Worm (Caenorhabditis elegans) whole organism, L1 larva: ENCODE data around the gene gldi-11.

Experiments
- C04F5.9 ChIP-seq: sonication (generic microtip); optimal IDR thresholded peaks from 2 replicates; lab custom pipeline; 2016; ENCODE audit warnings: missing genetic modification characterization, missing compliant biosample characterization
- C16A3.4 ChIP-seq: fragments of 150-350 bp; optimal IDR thresholded peaks from 2 replicates; lab custom pipeline; 2014; ENCODE audit warnings: missing biosample characterization, missing genetic modification characterization
- ama-1 ChIP-seq: fragments of 150-350 bp; optimal IDR thresholded peaks from 2 replicates; lab custom pipeline; 2014
- blmp-1 ChIP-seq: fragments of 150-350 bp; optimal IDR thresholded peaks from 2 replicates; lab custom pipeline; 2014; ENCODE audit warnings: missing biosample characterization, missing genetic modification characterization
- ces-1 ChIP-seq: fragments of 150-350 bp; optimal IDR thresholded peaks from 2 replicates; lab custom pipeline; 2014; ENCODE audit warnings: missing biosample characterization, missing genetic modification reagents, missing genetic modification characterization
- dpl-1 ChIP-seq, 3 experiments: fragments of 150-350 bp in 2 of 3; sonication (generic microtip) in 1 of 3; optimal IDR thresholded peaks; 2 replicates each; lab custom pipeline; 2014 to 2017; ENCODE audit warnings: missing biosample characterization in 3 of 3, missing genetic modification characterization in 3 of 3, missing genetic modification reagents in 3 of 3
- dsc-1 ChIP-seq: sonication (generic microtip); optimal IDR thresholded peaks from 2 replicates; lab custom pipeline; 2016; ENCODE audit warnings: mild to moderate bottlenecking, missing genetic modification characterization, missing compliant biosample characterization
- efl-3 ChIP-seq: fragments of 200-800 bp; sonication (Bioruptor generic); optimal IDR thresholded peaks from 2 replicates; lab custom pipeline; 2018; ENCODE audit warnings: mild to moderate bottlenecking, missing genetic modification characterization, missing compliant biosample characterization
- elt-2 ChIP-seq: sonication (generic microtip); optimal IDR thresholded peaks from 2 replicates; lab custom pipeline; 2016; ENCODE audit warnings: missing genetic modification characterization, mild to moderate bottlenecking, inconsistent platforms, missing compliant biosample characterization, missing genetic modification reagents
- elt-3 ChIP-seq, 6 experiments: fragments of 150-350 bp in 1 of 6; sonication (generic microtip); optimal IDR thresholded peaks; 2 replicates each; lab custom pipeline; 2017 to 2018; ENCODE audit warnings: missing biosample characterization in 6 of 6, missing genetic modification characterization in 6 of 6, inconsistent platforms in 1 of 6
- ets-5 ChIP-seq: fragments of 200-800 bp; sonication (Bioruptor generic); IDR thresholded peaks from 2 replicates; pipeline ENCODE4 v1.3.6; 2022; ENCODE audit warnings: missing genetic modification characterization, missing compliant biosample characterization
- fkh-10 ChIP-seq: sonication (generic microtip); optimal IDR thresholded peaks from 2 replicates; lab custom pipeline; 2017; ENCODE audit warnings: missing biosample characterization, missing genetic modification reagents, missing genetic modification characterization
- fos-1 ChIP-seq: fragments of 150-350 bp; optimal IDR thresholded peaks from 2 replicates; lab custom pipeline; 2014; ENCODE audit warnings: missing biosample characterization, missing genetic modification characterization
- grh-1 ChIP-seq: fragments of 200-800 bp; sonication (Bioruptor generic); IDR thresholded peaks from 2 replicates; pipeline ENCODE4 v1.3.6; 2022; ENCODE audit warnings: missing genetic modification reagents, missing genetic modification characterization, missing compliant biosample characterization
- hlh-17 ChIP-seq: fragments of 200-800 bp; sonication (Bioruptor generic); optimal IDR thresholded peaks from 2 replicates; lab custom pipeline; 2018; ENCODE audit warnings: missing genetic modification characterization, mild to moderate bottlenecking, missing compliant biosample characterization, moderate library complexity, borderline replicate concordance
- hpl-2 ChIP-seq: fragments of 150-350 bp; optimal IDR thresholded peaks from 2 replicates; lab custom pipeline; 2014; ENCODE audit warnings: missing biosample characterization, missing genetic modification reagents, missing genetic modification characterization
- isw-1 ChIP-seq: fragments of 200-800 bp; sonication (Bioruptor generic); IDR thresholded peaks from 2 replicates; pipeline ENCODE4 v1.3.6; 2022; ENCODE audit warnings: missing genetic modification characterization, missing compliant biosample characterization
- lin-13 ChIP-seq: fragments of 150-350 bp; optimal IDR thresholded peaks from 2 replicates; lab custom pipeline; 2014; ENCODE audit warnings: missing biosample characterization, missing genetic modification reagents, missing genetic modification characterization
- lin-14 ChIP-seq: fragments of 200-800 bp; sonication (Bioruptor generic); optimal IDR thresholded peaks from 2 replicates; lab custom pipeline; 2018; ENCODE audit warnings: mild to moderate bottlenecking, missing genetic modification characterization, moderate library complexity, missing compliant biosample characterization
- lin-15B ChIP-seq: fragments of 150-350 bp; sonication (generic microtip); optimal IDR thresholded peaks from 3 replicates; lab custom pipeline; 2014; ENCODE audit warnings: missing biosample characterization, missing genetic modification characterization
- lin-39 ChIP-seq: fragments of 150-350 bp; optimal IDR thresholded peaks from 2 replicates; lab custom pipeline; 2014; ENCODE audit warnings: missing biosample characterization, missing genetic modification reagents, missing genetic modification characterization
- lir-3 ChIP-seq: sonication (generic microtip); optimal IDR thresholded peaks from 2 replicates; lab custom pipeline; 2016; ENCODE audit warnings: mild to moderate bottlenecking, missing genetic modification characterization, moderate library complexity, missing compliant biosample characterization; ENCODE audit not compliant: poor library complexity
- lsy-2 ChIP-seq, 2 experiments: fragments of 150-350 bp; optimal IDR thresholded peaks; 2 replicates each; lab custom pipeline; 2014; ENCODE audit warnings: missing biosample characterization in 2 of 2, missing genetic modification characterization in 2 of 2
- mdl-1 ChIP-seq, 2 experiments: fragments of 150-350 bp; optimal IDR thresholded peaks; 2 replicates each; lab custom pipeline; 2014 to 2017; ENCODE audit warnings: missing biosample characterization in 2 of 2, missing genetic modification characterization in 2 of 2, inconsistent platforms in 1 of 2
- mef-2 ChIP-seq: fragments of 150-350 bp; optimal IDR thresholded peaks from 2 replicates; lab custom pipeline; 2014; ENCODE audit warnings: missing biosample characterization, missing genetic modification characterization
- nhr-11 ChIP-seq: fragments of 150-350 bp; optimal IDR thresholded peaks from 2 replicates; lab custom pipeline; 2014; ENCODE audit warnings: missing biosample characterization, missing genetic modification characterization
- nhr-71 ChIP-seq: sonication (generic microtip); optimal IDR thresholded peaks from 2 replicates; lab custom pipeline; 2016; ENCODE audit warnings: mild to moderate bottlenecking, missing genetic modification characterization, moderate library complexity, missing compliant biosample characterization
- nhr-85 ChIP-seq: sonication (generic microtip); peaks from one replicate; lab custom pipeline; 2016; ENCODE audit warnings: missing genetic modification characterization, inconsistent platforms, missing compliant biosample characterization
- nhr-90 ChIP-seq: sonication (generic microtip); optimal IDR thresholded peaks from 2 replicates; lab custom pipeline; 2016; ENCODE audit warnings: mild to moderate bottlenecking, missing genetic modification characterization, missing compliant biosample characterization; ENCODE audit not compliant: poor library complexity
- pqm-1 ChIP-seq: sonication (generic microtip); optimal IDR thresholded peaks from 3 replicates; lab custom pipeline; 2017; ENCODE audit warnings: missing biosample characterization, missing genetic modification characterization
- rnt-1 ChIP-seq: sonication (generic microtip); optimal IDR thresholded peaks from 2 replicates; lab custom pipeline; 2016; ENCODE audit warnings: mild to moderate bottlenecking, missing genetic modification characterization, moderate library complexity, missing compliant biosample characterization
- skn-1 ChIP-seq: fragments of 150-350 bp; optimal IDR thresholded peaks from 2 replicates; lab custom pipeline; 2014; ENCODE audit warnings: missing biosample characterization, missing genetic modification characterization
- snpc-4 ChIP-seq: fragments of 150-350 bp; optimal IDR thresholded peaks from 2 replicates; lab custom pipeline; 2014; ENCODE audit warnings: missing biosample characterization, missing genetic modification characterization
- tlp-1 ChIP-seq: fragments of 150-350 bp; optimal IDR thresholded peaks from 2 replicates; lab custom pipeline; 2014; ENCODE audit warnings: missing biosample characterization, missing genetic modification characterization
- unc-130 ChIP-seq: fragments of 150-350 bp; optimal IDR thresholded peaks from 2 replicates; lab custom pipeline; 2017; ENCODE audit warnings: missing biosample characterization, missing genetic modification characterization, inconsistent platforms
- unc-86 ChIP-seq: sonication (generic microtip); optimal IDR thresholded peaks from 2 replicates; lab custom pipeline; 2016; ENCODE audit warnings: missing genetic modification characterization, missing compliant biosample characterization
- unc-98 ChIP-seq: fragments of 200-800 bp; sonication (Bioruptor generic); IDR thresholded peaks from 2 replicates; pipeline ENCODE4 v1.3.6; 2022; ENCODE audit warnings: missing genetic modification characterization, missing compliant biosample characterization
- zag-1 ChIP-seq: fragments of 150-350 bp; optimal IDR thresholded peaks from 2 replicates; lab custom pipeline; 2014; ENCODE audit warnings: missing biosample characterization, missing genetic modification characterization
- zip-4 ChIP-seq: fragments of 200-800 bp; sonication (Bioruptor generic); optimal IDR thresholded peaks from 2 replicates; lab custom pipeline; 2018; ENCODE audit warnings: mild to moderate bottlenecking, missing genetic modification characterization, moderate library complexity, missing compliant biosample characterization
- ztf-11 ChIP-seq, 2 experiments: sonication (generic microtip); optimal IDR thresholded peaks; 2 replicates each; lab custom pipeline; 2016 to 2017; ENCODE audit warnings: missing genetic modification characterization in 2 of 2, missing biosample characterization in 1 of 2, missing compliant biosample characterization in 1 of 2

The gldi-11 gene

ce11 chrII:4942397-4942796 is 3.2 kb downstream of the gldi-11 start (continued):
- no peak for TF ChIP-seq unc-98 (GFP tag; lab: Robert Waterston, UW)
- TF ChIP-seq unc-130 (tag; lab: Kevin White, UChicago) = no peak
- TF ChIP-seq rnt-1 (tag; lab: Kevin White, UChicago) = peak; percentile 74
- peak in 2 of 6 experiments; percentile 12 to 50 for TF ChIP-seq elt-3 (tag; optimal IDR thresholded peaks at IDR 0.05; lab: Kevin White, UChicago)
- TF ChIP-seq dpl-1 (GFP tag; optimal IDR thresholded peaks at IDR 0.05; lab: Kevin White, UChicago) = peak in 2 of 3 experiments; percentile 6 to 36
- no peak for TF ChIP-seq nhr-11 (tag; lab: Kevin White, UChicago)
- no peak for TF ChIP-seq C04F5.9 (tag; lab: Kevin White, UChicago)
- no peak for TF ChIP-seq grh-1 (GFP tag; lab: Robert Waterston, UW)
- peak; percentile 36 for TF ChIP-seq lir-3
- TF ChIP-seq nhr-90 (tag; lab: Kevin White, UChicago) = peak; percentile 55
- peak; percentile 23 for TF ChIP-seq zip-4 (GFP tag; lab: Kevin White, UChicago)
- TF ChIP-seq efl-3 (GFP tag; lab: Kevin White, UChicago) = peak; percentile 31
- no peak for TF ChIP-seq lin-15B
- no peak for TF ChIP-seq snpc-4 (tag; lab: Kevin White, UChicago)
- TF ChIP-seq fos-1 (tag; lab: Kevin White, UChicago) = no peak
- TF ChIP-seq hlh-17 (GFP tag; lab: Kevin White, UChicago) = no peak
- no peak for TF ChIP-seq lin-39 (tag; lab: Kevin White, UChicago)
- TF ChIP-seq pqm-1 (tag; lab: Kevin White, UChicago) = no peak
- TF ChIP-seq hpl-2 = no peak
- TF ChIP-seq ztf-11 (tag; optimal IDR thresholded peaks at IDR 0.05; lab: Kevin White, UChicago) = no peak
- peak; percentile 63 for TF ChIP-seq nhr-85 (tag; lab: Kevin White, UChicago)
- TF ChIP-seq fkh-10 (GFP tag; lab: Kevin White, UChicago) = no peak
- TF ChIP-seq dsc-1 (tag; lab: Kevin White, UChicago) = peak; percentile 31
- peak; percentile 72 for TF ChIP-seq C16A3.4
- TF ChIP-seq ets-5 (GFP tag; lab: Robert Waterston, UW) = no peak
- no peak for TF ChIP-seq mef-2 (tag; lab: Kevin White, UChicago)
- TF ChIP-seq ces-1 (GFP tag; lab: Kevin White, UChicago) = no peak
- peak; percentile 62 for TF ChIP-seq ama-1 (lab: Kevin White, UChicago)
- TF ChIP-seq tlp-1 = no peak
- TF ChIP-seq isw-1 (GFP tag; lab: Robert Waterston, UW) = no peak
- peak; percentile 8 for TF ChIP-seq skn-1 (tag; lab: Kevin White, UChicago)
- TF ChIP-seq, all 84 proteins: peak for 28

DNA sequence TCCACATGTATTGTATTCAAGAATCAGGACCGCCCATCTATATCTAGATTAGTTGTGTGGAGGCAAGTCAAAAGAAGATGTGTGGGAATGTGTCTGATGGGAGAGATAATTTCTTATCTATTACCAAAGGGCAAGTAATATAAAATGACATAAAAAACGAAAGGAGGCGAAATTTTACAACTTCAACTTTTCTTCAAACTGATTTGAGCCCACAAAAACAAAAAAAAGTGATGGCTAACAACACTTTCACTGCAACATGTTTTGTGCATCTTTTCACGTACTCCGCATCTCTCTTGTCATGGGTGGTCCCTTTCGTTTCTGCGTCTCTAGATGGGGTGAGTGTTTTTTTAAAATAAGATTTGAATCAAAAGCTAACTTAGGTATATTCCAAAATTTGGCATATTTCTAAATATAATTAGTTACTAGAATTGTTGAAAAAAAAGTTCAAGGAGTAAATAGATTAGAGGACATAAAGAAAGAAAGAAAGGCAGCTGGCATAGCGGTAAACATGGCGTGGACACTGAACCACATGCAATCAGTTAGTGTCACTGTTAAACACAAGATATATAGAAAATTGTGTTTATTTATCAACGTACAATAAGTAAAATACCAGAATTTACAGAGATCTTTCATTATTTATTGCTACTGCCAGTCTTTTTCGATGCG is 3.9 kb downstream of the gldi-11 start, which contains the start of gene ZK546.19:
ZK546.19 (plus strand) TSS at position 186 of the 666 bp plus-strand sequence.
- no peak for TF ChIP-seq mdl-1 (tag; optimal IDR thresholded peaks at IDR 0.05; lab: Kevin White, UChicago)
- no peak for TF ChIP-seq lin-13 (GFP tag; lab: Kevin White, UChicago)
- no peak for TF ChIP-seq zag-1 (tag; lab: Kevin White, UChicago)
- TF ChIP-seq nhr-85 (tag; lab: Kevin White, UChicago) = peak; percentile 60
- TF ChIP-seq nhr-71 (tag; lab: Kevin White, UChicago) = peak; percentile 39
- peak; percentile 39 for TF ChIP-seq elt-2 (tag; lab: Kevin White, UChicago)
- TF ChIP-seq C16A3.4 = peak; percentile 31
- TF ChIP-seq lin-14 (GFP tag; lab: Kevin White, UChicago) = peak; percentile 69
- TF ChIP-seq unc-86 (tag; lab: Kevin White, UChicago) = no peak
- peak in 1 of 2 experiments; percentile 15 for TF ChIP-seq lsy-2 (tag; optimal IDR thresholded peaks at IDR 0.05; lab: Kevin White, UChicago)
- TF ChIP-seq blmp-1 (tag; lab: Kevin White, UChicago) = peak; percentile 49
